Fruit fly (Drosophila melanogaster) whole organism, prepupa: Measurements from ENCODE around the gene Piezo.

Source experiments
- CG10631 ChIP-seq: fragments of 200-800 bp; sonication (Bioruptor generic); optimal IDR thresholded peaks from 2 replicates; lab custom pipeline; 2016; ENCODE audit warnings: missing biosample characterization, missing genetic modification characterization
- CG11294 ChIP-seq: fragments of 200-800 bp; sonication (Bioruptor generic); IDR thresholded peaks from 2 replicates; pipeline ENCODE4 v1.3.6; 2022; ENCODE audit warnings: missing biosample characterization, missing genetic modification characterization
- CG15336 ChIP-seq: fragments of 200-800 bp; sonication (Bioruptor generic); IDR thresholded peaks from 2 replicates; pipeline ENCODE4 v1.3.6; 2022; ENCODE audit warnings: missing biosample characterization, missing genetic modification characterization
- CG1621 ChIP-seq: fragments of 200-800 bp; sonication (Bioruptor generic); optimal IDR thresholded peaks from 3 replicates; lab custom pipeline; 2018; ENCODE audit warnings: missing biosample characterization, mild to moderate bottlenecking, missing genetic modification characterization
- CG16779 ChIP-seq: fragments of 200-800 bp; sonication (Bioruptor generic); optimal IDR thresholded peaks from 3 replicates; lab custom pipeline; 2017; ENCODE audit warnings: missing biosample characterization, mild to moderate bottlenecking, missing genetic modification characterization
- CG31627 ChIP-seq: fragments of 200-800 bp; sonication (Bioruptor generic); optimal IDR thresholded peaks from 3 replicates; lab custom pipeline; 2016; ENCODE audit warnings: missing biosample characterization, missing genetic modification characterization
- CG32006 ChIP-seq: fragments of 200-800 bp; sonication (Bioruptor generic); optimal IDR thresholded peaks from 3 replicates; lab custom pipeline; 2017; ENCODE audit warnings: missing biosample characterization, mild to moderate bottlenecking, missing genetic modification characterization
- CG34406 ChIP-seq: fragments of 200-800 bp; sonication (Bioruptor generic); optimal IDR thresholded peaks from 3 replicates; lab custom pipeline; 2016; ENCODE audit warnings: missing biosample characterization, missing genetic modification characterization
- CG6792 ChIP-seq: fragments of 200-800 bp; sonication (Bioruptor generic); optimal IDR thresholded peaks from 3 replicates; lab custom pipeline; 2016; ENCODE audit warnings: missing biosample characterization, missing genetic modification characterization
- CG6854 ChIP-seq: fragments of 200-800 bp; sonication (Bioruptor generic); optimal IDR thresholded peaks from 2 replicates; lab custom pipeline; 2017; ENCODE audit warnings: missing biosample characterization, mild to moderate bottlenecking, missing genetic modification characterization
- CG7368 ChIP-seq: fragments of 200-800 bp; sonication (Bioruptor generic); optimal IDR thresholded peaks from 3 replicates; lab custom pipeline; 2016; ENCODE audit warnings: missing biosample characterization, missing genetic modification characterization
- CG8119 ChIP-seq: fragments of 200-800 bp; sonication (Bioruptor generic); IDR thresholded peaks from 3 replicates; pipeline ENCODE4 v1.3.6; 2022; ENCODE audit warnings: missing biosample characterization, missing genetic modification characterization
- CG9139 ChIP-seq: fragments of 200-800 bp; sonication (Bioruptor generic); optimal IDR thresholded peaks from 3 replicates; lab custom pipeline; 2017; ENCODE audit warnings: missing biosample characterization, mild to moderate bottlenecking, missing genetic modification characterization
- Eip78C ChIP-seq: fragments of 200-800 bp; sonication (Bioruptor generic); peaks from one replicate; lab custom pipeline; 2016; ENCODE audit warnings: missing biosample characterization, missing genetic modification characterization
- Eip93F ChIP-seq: fragments of 200-800 bp; sonication (Bioruptor generic); optimal IDR thresholded peaks from 2 replicates; lab custom pipeline; 2016; ENCODE audit warnings: missing biosample characterization, mild to moderate bottlenecking, missing genetic modification characterization
- Ets21C ChIP-seq: fragments of 200-800 bp; sonication (Bioruptor generic); optimal IDR thresholded peaks from 3 replicates; lab custom pipeline; 2016; ENCODE audit warnings: missing biosample characterization, missing genetic modification characterization
- Gug ChIP-seq: fragments of 200-800 bp; sonication (Bioruptor generic); IDR thresholded peaks from 2 replicates; pipeline ENCODE4 v1.3.6; 2022; ENCODE audit warnings: missing biosample characterization, missing genetic modification characterization
- Hr39 ChIP-seq: fragments of 200-800 bp; sonication (Bioruptor generic); optimal IDR thresholded peaks from 2 replicates; lab custom pipeline; 2016; ENCODE audit warnings: missing biosample characterization, missing genetic modification characterization
- Hr4 ChIP-seq: fragments of 200-800 bp; sonication (Bioruptor generic); optimal IDR thresholded peaks from 3 replicates; lab custom pipeline; 2016; ENCODE audit warnings: missing biosample characterization, missing genetic modification characterization
- Lpt ChIP-seq: fragments of 200-800 bp; sonication (Bioruptor generic); optimal IDR thresholded peaks from 3 replicates; lab custom pipeline; 2016; ENCODE audit warnings: missing biosample characterization, missing genetic modification characterization
- Smox ChIP-seq: fragments of 200-800 bp; sonication (Bioruptor generic); optimal IDR thresholded peaks from 3 replicates; lab custom pipeline; 2016; ENCODE audit warnings: missing biosample characterization, missing genetic modification characterization
- Sox14 ChIP-seq: fragments of 200-800 bp; sonication (Bioruptor generic); optimal IDR thresholded peaks from 3 replicates; lab custom pipeline; 2016; ENCODE audit warnings: missing biosample characterization, missing genetic modification characterization
- Sox15 ChIP-seq: fragments of 200-800 bp; sonication (Bioruptor generic); optimal IDR thresholded peaks from 3 replicates; lab custom pipeline; 2016; ENCODE audit warnings: missing biosample characterization, missing genetic modification characterization
- achi ChIP-seq: fragments of 200-800 bp; sonication (Bioruptor generic); optimal IDR thresholded peaks from 3 replicates; lab custom pipeline; 2016; ENCODE audit warnings: missing biosample characterization, missing genetic modification characterization
- acj6 ChIP-seq: fragments of 200-800 bp; sonication (Bioruptor generic); optimal IDR thresholded peaks from 3 replicates; lab custom pipeline; 2016; ENCODE audit warnings: missing biosample characterization, missing genetic modification characterization
- cyc ChIP-seq: fragments of 200-800 bp; sonication (Bioruptor generic); optimal IDR thresholded peaks from 3 replicates; lab custom pipeline; 2016; ENCODE audit warnings: missing biosample characterization, missing genetic modification characterization
- dac ChIP-seq: fragments of 200-800 bp; sonication (Bioruptor generic); optimal IDR thresholded peaks from 2 replicates; lab custom pipeline; 2017; ENCODE audit warnings: missing biosample characterization, mild to moderate bottlenecking, missing genetic modification characterization
- fd59A ChIP-seq: fragments of 200-800 bp; sonication (Bioruptor generic); optimal IDR thresholded peaks from 2 replicates; lab custom pipeline; 2017; ENCODE audit warnings: missing biosample characterization, mild to moderate bottlenecking, missing genetic modification characterization, missing genetic modification reagents
- lz ChIP-seq: fragments of 200-800 bp; sonication (Bioruptor generic); optimal IDR thresholded peaks from 3 replicates; lab custom pipeline; 2016; ENCODE audit warnings: missing biosample characterization, missing genetic modification characterization
- net ChIP-seq: fragments of 200-800 bp; sonication (Bioruptor generic); optimal IDR thresholded peaks from 3 replicates; lab custom pipeline; 2016; ENCODE audit warnings: missing biosample characterization, missing genetic modification characterization
- ss ChIP-seq, 2 experiments: fragments of 200-800 bp; sonication (Bioruptor generic); optimal IDR thresholded peaks; 2 replicates in 1 of 2; 3 replicates in 1 of 2; lab custom pipeline; 2017 to 2018; ENCODE audit warnings: mild to moderate bottlenecking in 2 of 2, missing biosample characterization in 2 of 2, missing genetic modification characterization in 2 of 2, moderate library complexity in 1 of 2
- svp ChIP-seq: fragments of 200-800 bp; sonication (Bioruptor generic); peaks from one replicate; lab custom pipeline; 2016; ENCODE audit warnings: missing biosample characterization, missing genetic modification characterization
- topi ChIP-seq: fragments of 200-800 bp; sonication (Bioruptor generic); optimal IDR thresholded peaks from 3 replicates; lab custom pipeline; 2016; ENCODE audit warnings: missing biosample characterization, missing genetic modification characterization
- vri ChIP-seq: fragments of 200-800 bp; sonication (Bioruptor generic); optimal IDR thresholded peaks from 3 replicates; lab custom pipeline; 2016; ENCODE audit warnings: missing biosample characterization, mild to moderate bottlenecking, missing genetic modification characterization

The Piezo gene

DNA sequence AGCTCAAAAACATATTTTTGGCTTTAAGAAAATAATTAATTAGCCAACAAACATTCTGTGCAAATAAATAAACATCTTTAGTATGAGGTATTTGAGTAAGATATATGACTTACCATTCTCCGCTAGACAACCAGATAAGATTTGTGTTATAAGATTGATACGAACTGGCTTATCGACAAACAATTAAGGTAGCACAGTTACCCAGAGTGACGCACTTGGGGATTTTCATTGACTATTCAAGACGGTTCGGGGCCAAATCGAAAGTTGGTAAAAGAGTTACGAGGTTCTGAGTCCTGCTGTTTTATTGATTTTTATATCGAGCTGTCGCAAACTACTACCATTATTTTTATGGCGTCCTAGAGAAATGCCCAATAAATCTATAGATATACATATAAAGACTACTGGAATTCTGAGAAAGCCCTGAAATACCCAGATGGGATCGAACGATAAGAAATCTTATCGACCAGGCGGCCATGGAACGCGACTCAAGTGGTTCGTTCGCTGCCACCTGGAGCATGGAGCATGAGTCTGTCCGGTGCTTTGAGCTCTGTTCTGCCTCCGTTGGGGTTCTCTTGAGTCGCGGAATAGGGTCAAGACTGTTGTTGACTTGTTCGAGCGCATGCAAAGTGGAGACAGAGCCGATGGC lies 32.8 kb upstream of the Piezo start:
- no peak for TF ChIP-seq CG16779
- no peak for TF ChIP-seq CG10631 (GFP tag; lab: Kevin White, UChicago)
- no peak for TF ChIP-seq CG9139 (GFP tag; lab: Kevin White, UChicago)
- no peak for TF ChIP-seq CG15336
- peak; percentile 5 for TF ChIP-seq vri
- TF ChIP-seq acj6 (GFP tag; lab: Kevin White, UChicago) = no peak

DNA sequence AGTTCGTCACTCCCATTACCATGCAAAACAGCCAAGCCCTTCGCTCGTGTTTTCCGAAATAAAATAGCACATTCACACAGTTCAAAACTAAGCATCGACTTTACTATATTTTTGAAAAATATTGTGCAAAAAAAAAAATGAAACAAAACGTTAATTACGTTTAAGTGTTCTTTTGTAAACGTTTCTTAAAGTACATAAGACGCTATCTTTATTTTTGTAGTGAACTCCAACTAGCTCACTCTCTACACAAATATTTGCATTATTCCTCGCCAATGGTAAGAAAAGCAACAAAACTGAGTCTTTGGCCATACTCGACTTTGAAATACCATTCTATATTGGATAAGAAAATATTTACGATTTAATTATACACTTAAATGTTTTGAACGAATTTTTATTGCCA lies 32.1 kb upstream of the Piezo start:
- TF ChIP-seq Eip78C (no peak), CG32006 (GFP tag; lab: Kevin White, UChicago) (no peak), CG31627 (GFP tag; lab: Kevin White, UChicago) (no peak), cyc (GFP tag; lab: Kevin White, UChicago) (no peak), CG16779 (no peak), CG7368 (GFP tag; lab: Kevin White, UChicago) (no peak), net (GFP tag; lab: Kevin White, UChicago) (no peak), vri (no peak), Sox14 (GFP tag; lab: Kevin White, UChicago) (no peak), Eip93F (no peak), Gug (GFP tag; lab: Robert Waterston, UW) (no peak), CG11294 (GFP tag; lab: Robert Waterston, UW) (no peak), CG1621 (tag; lab: Kevin White, UChicago) (no peak), CG34406 (GFP tag; lab: Kevin White, UChicago) (no peak)
- TF ChIP-seq, all 60 proteins: peak for 0

- TF ChIP-seq acj6 (GFP tag; lab: Kevin White, UChicago) (no peak), ss (GFP tag; optimal IDR thresholded peaks at IDR 0.05; lab: Kevin White, UChicago) (no peak), CG6854 (GFP tag; lab: Kevin White, UChicago) (no peak), achi (GFP tag; lab: Kevin White, UChicago) (no peak), topi (GFP tag; lab: Kevin White, UChicago) (no peak), CG15336 (no peak), svp (GFP tag; lab: Kevin White, UChicago) (no peak), Lpt (no peak), Eip78C (no peak)
Measured at dm6 chr2L:8133772-8134386, 29.0 kb upstream of the Piezo start.

DNA sequence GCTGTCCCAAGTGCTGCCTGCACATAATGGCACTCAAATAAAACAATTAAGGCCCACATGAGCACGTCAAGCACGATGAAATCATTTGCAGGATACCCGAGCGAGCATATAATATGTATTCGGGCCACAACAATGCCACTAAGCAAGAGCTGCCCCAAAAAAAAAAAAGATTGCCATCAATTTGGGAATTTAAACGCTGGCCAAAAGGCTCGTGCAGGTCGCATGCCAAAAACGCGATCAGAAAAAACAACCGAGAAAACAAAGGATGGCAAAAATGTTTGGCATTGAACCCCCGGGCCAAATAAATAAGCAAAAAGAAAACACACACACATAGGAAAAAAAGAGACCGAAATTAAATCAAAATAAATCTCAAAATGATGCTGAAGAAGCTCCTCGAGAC lies 20.1 kb upstream of the Piezo start:
- TF ChIP-seq vri (peak; percentile 12), CG6854 (GFP tag; lab: Kevin White, UChicago) (peak; percentile 77), CG6792 (no peak), dac (GFP tag; lab: Kevin White, UChicago) (no peak), Hr39 (GFP tag; lab: Kevin White, UChicago) (no peak)

dm6 chr2L:8143947-8144346 lies 18.9 kb upstream of the Piezo start, which contains the start of gene CG42762:
CG42762 (minus strand) TSS chr2L:8144047.
- TF ChIP-seq Hr4 (GFP tag; lab: Kevin White, UChicago) (no peak), svp (GFP tag; lab: Kevin White, UChicago) (no peak), lz (no peak), CG10631 (GFP tag; lab: Kevin White, UChicago) (no peak), CG11294 (GFP tag; lab: Robert Waterston, UW) (no peak), Ets21C (no peak), fd59A (no peak), cyc (GFP tag; lab: Kevin White, UChicago) (no peak), CG32006 (GFP tag; lab: Kevin White, UChicago) (no peak), achi (GFP tag; lab: Kevin White, UChicago) (no peak), CG9139 (GFP tag; lab: Kevin White, UChicago) (no peak), Smox (GFP tag; lab: Kevin White, UChicago) (no peak), CG8119 (GFP tag; lab: Robert Waterston, UW) (no peak), Sox15 (GFP tag; lab: Kevin White, UChicago) (no peak), Hr39 (GFP tag; lab: Kevin White, UChicago) (no peak), topi (GFP tag; lab: Kevin White, UChicago) (no peak)
